Fruit fly (Drosophila melanogaster): Measurements from ENCODE around the gene mrt.
A peak's percentile ranks its signal among the peaks of the same experiment; 100 is the strongest.

mrt gene

DNA sequence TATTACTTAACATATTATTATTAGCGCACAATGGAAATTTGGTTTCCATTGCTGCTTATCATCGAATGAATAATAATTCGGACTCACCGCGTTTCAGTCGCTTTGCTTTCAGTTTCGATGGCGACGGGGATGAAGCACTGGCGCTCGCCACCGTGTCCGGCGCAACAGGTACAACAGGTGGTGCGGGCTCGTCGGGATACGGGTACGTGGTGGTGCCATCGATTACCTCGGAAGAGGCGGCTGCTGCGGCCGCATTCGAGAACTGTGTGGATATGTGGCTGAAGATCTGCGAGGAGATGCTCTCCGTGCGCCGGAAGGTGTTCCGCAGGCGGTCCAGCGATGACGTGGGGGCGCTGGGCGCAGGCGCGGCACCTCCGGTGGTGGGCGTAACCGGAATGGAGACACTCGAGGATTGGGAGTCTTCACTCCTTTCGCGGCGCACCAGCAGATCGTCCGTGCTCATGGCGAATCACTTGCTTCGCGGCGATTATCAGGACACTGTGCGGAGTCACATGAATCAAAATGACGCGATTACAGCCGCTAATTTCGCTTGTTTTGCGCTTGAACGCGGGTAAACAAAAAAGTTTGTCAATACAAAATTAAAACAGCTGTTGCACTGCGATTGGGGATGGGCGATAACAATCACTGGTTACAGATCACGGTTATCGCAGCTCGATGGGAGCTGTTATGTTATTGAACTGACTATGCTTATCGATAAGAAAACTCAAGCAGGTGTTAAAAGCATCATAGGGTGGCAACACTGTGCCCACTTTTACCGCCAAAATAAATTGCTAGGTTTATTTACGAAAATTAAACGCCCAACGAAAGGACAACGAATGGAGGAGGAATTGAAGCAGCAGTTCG is 43.8 kb downstream of the mrt start, which contains the start of the genes CG31064 and PolA2 (continued):
- TF ChIP-seq CG5245 (GFP tag; optimal IDR thresholded peaks at IDR 0.05) (no peak), jumu (GFP tag; optimal IDR thresholded peaks at IDR 0.05) (peak; percentile 34), Mrtf (GFP tag; IDR thresholded peaks at IDR 0.05) (no peak), eve (GFP tag; optimal IDR thresholded peaks at IDR 0.05) (no peak), CG9215 (GFP tag; IDR thresholded peaks at IDR 0.05) (no peak), HLH4C (GFP tag; IDR thresholded peaks at IDR 0.05; ENCODE audit: partially characterized antibody) (peak; percentile 91), Awh (GFP tag; IDR thresholded peaks at IDR 0.05) (no peak), Opbp (GFP tag; IDR thresholded peaks at IDR 0.05; ENCODE audit: partially characterized antibody) (peak; percentile 80), CoRest (tag; optimal IDR thresholded peaks at IDR 0.05) (peak; percentile 22), Rx (GFP tag; IDR thresholded peaks at IDR 0.05) (no peak), danr (GFP tag; IDR thresholded peaks at IDR 0.05) (no peak), CG15514 (GFP tag; optimal IDR thresholded peaks at IDR 0.05) (peak; percentile 88), esg (GFP tag; conservative IDR thresholded peaks at IDR 0.05) (no peak), CG7556 (GFP tag; optimal IDR thresholded peaks at IDR 0.05) (no peak), HLH3B (GFP tag; IDR thresholded peaks at IDR 0.05) (no peak), Hr3 (GFP tag; optimal IDR thresholded peaks at IDR 0.05) (no peak), Abd-B (GFP tag; optimal IDR thresholded peaks at IDR 0.05) (no peak), CG9797 (GFP tag; optimal IDR thresholded peaks at IDR 0.05) (peak; percentile 40), chm (GFP tag; IDR thresholded peaks at IDR 0.05) (no peak), onecut (GFP tag; IDR thresholded peaks at IDR 0.05) (no peak), jigr1 (GFP tag; IDR thresholded peaks at IDR 0.05) (no peak), CrebB (tag; optimal IDR thresholded peaks at IDR 0.05) (peak; percentile 42), CG17361 (GFP tag; IDR thresholded peaks at IDR 0.05) (no peak), CG30020 (tag; optimal IDR thresholded peaks at IDR 0.05) (no peak), Myb (GFP tag; optimal IDR thresholded peaks at IDR 0.05) (peak; percentile 67), Poxn (GFP tag; IDR thresholded peaks at IDR 0.05) (no peak), Taf1 (GFP tag; IDR thresholded peaks at IDR 0.05) (no peak), Sox100B (GFP tag; optimal IDR thresholded peaks at IDR 0.05) (no peak), CG6689 (GFP tag; IDR thresholded peaks at IDR 0.05) (no peak), CG10979 (tag; optimal IDR thresholded peaks at IDR 0.05) (no peak), CG7271 (tag; optimal IDR thresholded peaks at IDR 0.05) (no peak), CG10267 (tag; optimal IDR thresholded peaks at IDR 0.05) (peak; percentile 53), Neu2 (GFP tag; optimal IDR thresholded peaks at IDR 0.05; ENCODE audit: borderline replicate concordance) (no peak), CG3847 (GFP tag; IDR thresholded peaks at IDR 0.05) (peak; percentile 51; the same call in 1 of the 2 replicates), caup (GFP tag; optimal IDR thresholded peaks at IDR 0.05; ENCODE audit: severe bottlenecking) (peak; percentile 2), ERR (GFP tag; optimal IDR thresholded peaks at IDR 0.05) (no peak), CG15696 (tag; optimal IDR thresholded peaks at IDR 0.05) (no peak), phol (tag; optimal IDR thresholded peaks at IDR 0.05) (peak; percentile 8), CG12219 (GFP tag; optimal IDR thresholded peaks at IDR 0.05) (no peak), Bteb2 (GFP tag; optimal IDR thresholded peaks at IDR 0.05) (no peak), dpn (GFP tag; optimal IDR thresholded peaks at IDR 0.05) (no peak), BtbVII (GFP tag; optimal IDR thresholded peaks at IDR 0.05) (no peak), Hr78 (GFP tag; optimal IDR thresholded peaks at IDR 0.05) (no peak), ase (GFP tag; IDR thresholded peaks at IDR 0.05) (no peak), Aef1 (GFP tag; IDR thresholded peaks at IDR 0.05) (no peak), Lim3 (GFP tag; IDR thresholded peaks at IDR 0.05) (no peak), fu2 (GFP tag; optimal IDR thresholded peaks at IDR 0.05) (no peak), Eip74EF (GFP tag; optimal IDR thresholded peaks at IDR 0.05) (no peak), CG4617 (GFP tag; optimal IDR thresholded peaks at IDR 0.05; ENCODE audit: borderline replicate concordance) (peak; percentile 35)
